Fruit fly (Drosophila melanogaster): ENCODE measurements around the gene CG34164.

DNA sequence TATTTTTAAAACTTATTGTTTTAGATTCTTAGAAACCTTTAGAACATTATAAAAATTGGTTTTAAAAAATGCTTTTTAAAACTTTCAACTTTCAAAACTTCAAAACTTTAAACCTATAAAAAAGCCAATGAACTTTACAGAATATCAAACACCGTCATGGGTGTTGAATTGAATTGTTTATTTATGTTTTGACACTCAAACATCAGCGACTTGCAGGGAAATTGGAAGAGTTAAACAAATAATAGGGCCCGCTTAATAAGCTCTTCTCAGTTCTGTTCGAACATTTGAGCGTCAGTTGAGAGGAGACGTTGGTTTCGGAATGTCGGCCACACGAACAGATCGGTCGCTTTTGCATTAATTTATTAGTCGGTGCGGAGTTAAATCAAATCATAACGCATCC, 7.0 kb upstream of the CG34164 start, which contains the start of gene PLCXD:
- no peak for TF ChIP-seq Myc (optimal IDR thresholded peaks at IDR 0.05)
- no peak for TF ChIP-seq insv (optimal IDR thresholded peaks at IDR 0.05)
- no peak for TF ChIP-seq Sin3A (optimal IDR thresholded peaks at IDR 0.05)
- no peak for TF ChIP-seq ttk (optimal IDR thresholded peaks at IDR 0.05)
